Fruit fly (Drosophila melanogaster) whole organism: Measurements from ENCODE around the gene Taf11.

Experiments
- CG8478 ChIP-seq: fragments of >200 bp; optimal IDR thresholded peaks from 2 replicates; lab custom pipeline; 2018; ENCODE audit warnings: inconsistent platforms
- Dll ChIP-seq: fragments of >200 bp; optimal IDR thresholded peaks from 2 replicates; lab custom pipeline; 2017
- EcR ChIP-seq, 2 experiments: fragments of >200 bp; optimal IDR thresholded peaks; 2 replicates each; lab custom pipeline; 2017; ENCODE audit warnings: missing biosample characterization in 2 of 2, missing genetic modification characterization in 2 of 2, missing genetic modification reagents in 2 of 2
- pan ChIP-seq: fragments of >200 bp; optimal IDR thresholded peaks from 2 replicates; lab custom pipeline; 2017
- psq ChIP-seq: fragments of >200 bp; optimal IDR thresholded peaks from 2 replicates; lab custom pipeline; 2017
- usp ChIP-seq: fragments of >200 bp; optimal IDR thresholded peaks from 2 replicates; lab custom pipeline; 2017; ENCODE audit warnings: missing biosample characterization, missing genetic modification characterization, mixed read lengths

The Taf11 gene

dm6 chr2L:9763212-9763869, at the start of gene Taf11, which contains the start of gene und:
Gene Taf11 (minus strand): TSS chr2L:9763262.
Gene und (plus strand): TSS chr2L:9763369.
- no peak for TF ChIP-seq CG8478 (lab: Kevin White, UChicago)
- peak in 1 of 2 experiments; percentile 95 for TF ChIP-seq EcR (GFP tag; optimal IDR thresholded peaks at IDR 0.05; lab: Kevin White, UChicago)

dm6 chr2L:9792945-9793344, 29.9 kb upstream of the Taf11 start, which contains the start of gene CG13123:
Gene CG13123 (minus strand): TSS chr2L:9793107.
- TF ChIP-seq pan (lab: Kevin White, UChicago), result no peak
- no peak for TF ChIP-seq Dll (lab: Kevin White, UChicago)
- no peak for TF ChIP-seq psq (lab: Kevin White, UChicago)
- no peak for TF ChIP-seq EcR (GFP tag; optimal IDR thresholded peaks at IDR 0.05; lab: Kevin White, UChicago)
- no peak for TF ChIP-seq usp (GFP tag; lab: Kevin White, UChicago)
- TF ChIP-seq CG8478 (lab: Kevin White, UChicago), result no peak

- TF ChIP-seq Dll (lab: Kevin White, UChicago) (no peak), pan (lab: Kevin White, UChicago) (no peak), psq (lab: Kevin White, UChicago) (no peak), usp (GFP tag; lab: Kevin White, UChicago) (no peak), CG8478 (lab: Kevin White, UChicago) (no peak), EcR (GFP tag; optimal IDR thresholded peaks at IDR 0.05; lab: Kevin White, UChicago) (no peak)
These were observed 27.5 kb upstream of the Taf11 start, which contains the start of gene CG4036 for dm6 chr2L:9790535-9790992. Gene CG4036 (plus strand): TSS chr2L:9790882.

- TF ChIP-seq Dll (lab: Kevin White, UChicago), result no peak
- peak in 1 of 2 experiments; percentile 14 for TF ChIP-seq EcR (GFP tag; optimal IDR thresholded peaks at IDR 0.05; lab: Kevin White, UChicago)
- no peak for TF ChIP-seq pan (lab: Kevin White, UChicago)
These were observed 22.9 kb upstream of the Taf11 start for dm6 chr2L:9785917-9786432.

dm6 chr2L:9784468-9784867, 21.4 kb upstream of the Taf11 start:
- TF ChIP-seq usp (GFP tag; lab: Kevin White, UChicago), result no peak
- TF ChIP-seq psq (lab: Kevin White, UChicago), result no peak
- no peak for TF ChIP-seq CG8478 (lab: Kevin White, UChicago)
- TF ChIP-seq pan (lab: Kevin White, UChicago), result no peak
- no peak for TF ChIP-seq Dll (lab: Kevin White, UChicago)
- TF ChIP-seq EcR (GFP tag; optimal IDR thresholded peaks at IDR 0.05; lab: Kevin White, UChicago), result no peak

- no peak for TF ChIP-seq Dll (lab: Kevin White, UChicago)
- TF ChIP-seq EcR (GFP tag; optimal IDR thresholded peaks at IDR 0.05; lab: Kevin White, UChicago), result no peak
- no peak for TF ChIP-seq pan (lab: Kevin White, UChicago)
- TF ChIP-seq psq (lab: Kevin White, UChicago), result no peak
These were observed 20.1 kb upstream of the Taf11 start for dm6 chr2L:9783130-9783529.

- TF ChIP-seq EcR (GFP tag; optimal IDR thresholded peaks at IDR 0.05; lab: Kevin White, UChicago) (peak in 1 of 2 experiments; percentile 81), usp (GFP tag; lab: Kevin White, UChicago) (no peak)
These were observed 19.1 kb upstream of the Taf11 start, which contains the start of gene IP3K1 for dm6 chr2L:9782176-9782581. Gene IP3K1 (plus strand): TSS chr2L:9782384.

dm6 chr2L:9779754-9780153, 16.7 kb upstream of the Taf11 start:
- TF ChIP-seq EcR (GFP tag; optimal IDR thresholded peaks at IDR 0.05; lab: Kevin White, UChicago), result no peak
- no peak for TF ChIP-seq Dll (lab: Kevin White, UChicago)
- no peak for TF ChIP-seq pan (lab: Kevin White, UChicago)
- TF ChIP-seq CG8478 (lab: Kevin White, UChicago), result no peak
- TF ChIP-seq psq (lab: Kevin White, UChicago), result no peak
- TF ChIP-seq usp (GFP tag; lab: Kevin White, UChicago), result no peak

- no peak for TF ChIP-seq pan (lab: Kevin White, UChicago)
- TF ChIP-seq CG8478 (lab: Kevin White, UChicago), result no peak
- no peak for TF ChIP-seq usp (GFP tag; lab: Kevin White, UChicago)
- no peak for TF ChIP-seq Dll (lab: Kevin White, UChicago)
- TF ChIP-seq EcR (GFP tag; optimal IDR thresholded peaks at IDR 0.05; lab: Kevin White, UChicago), result no peak
- TF ChIP-seq psq (lab: Kevin White, UChicago), result no peak
These were observed 16.1 kb upstream of the Taf11 start for dm6 chr2L:9779147-9779546.

- TF ChIP-seq psq (lab: Kevin White, UChicago) (no peak), CG8478 (lab: Kevin White, UChicago) (no peak), EcR (GFP tag; optimal IDR thresholded peaks at IDR 0.05; lab: Kevin White, UChicago) (no peak), pan (lab: Kevin White, UChicago) (no peak), usp (GFP tag; lab: Kevin White, UChicago) (no peak), Dll (lab: Kevin White, UChicago) (no peak)
These were observed 15.4 kb upstream of the Taf11 start for dm6 chr2L:9778416-9778815.

dm6 chr2L:9777927-9778326, 14.9 kb upstream of the Taf11 start:
- TF ChIP-seq Dll (lab: Kevin White, UChicago) (no peak), psq (lab: Kevin White, UChicago) (no peak), usp (GFP tag; lab: Kevin White, UChicago) (no peak), CG8478 (lab: Kevin White, UChicago) (no peak), EcR (GFP tag; optimal IDR thresholded peaks at IDR 0.05; lab: Kevin White, UChicago) (no peak), pan (lab: Kevin White, UChicago) (no peak)
